Worm (Caenorhabditis elegans) whole organism, mixed stage, embryonic: ENCODE data around the gene ampd-1.

Experiments
- M03D4.4 ChIP-seq: sonication (generic microtip); optimal IDR thresholded peaks from 2 replicates; lab custom pipeline; 2017; ENCODE audit warnings: mild to moderate bottlenecking, missing genetic modification characterization, missing compliant biosample characterization
- bed-3 ChIP-seq: fragments of 200-800 bp; sonication (Bioruptor generic); optimal IDR thresholded peaks from 3 replicates; lab custom pipeline; 2018; ENCODE audit warnings: mild to moderate bottlenecking, missing genetic modification characterization, moderate library complexity, missing compliant biosample characterization
- blmp-1 ChIP-seq: fragments of 150-350 bp; optimal IDR thresholded peaks from 2 replicates; lab custom pipeline; 2014; ENCODE audit warnings: missing biosample characterization, missing genetic modification characterization
- ceh-39 ChIP-seq: fragments of 150-350 bp; optimal IDR thresholded peaks from 2 replicates; lab custom pipeline; 2014; ENCODE audit warnings: missing biosample characterization, missing genetic modification characterization
- ceh-43 ChIP-seq: fragments of 200-800 bp; sonication (Bioruptor generic); optimal IDR thresholded peaks from 2 replicates; lab custom pipeline; 2018; ENCODE audit warnings: mild to moderate bottlenecking, missing genetic modification characterization, moderate library complexity, missing compliant biosample characterization
- ceh-83 ChIP-seq: fragments of 200-800 bp; sonication (Bioruptor generic); optimal IDR thresholded peaks from 2 replicates; lab custom pipeline; 2018; ENCODE audit warnings: mild to moderate bottlenecking, missing genetic modification characterization, missing compliant biosample characterization
- ces-1 ChIP-seq: fragments of 150-350 bp; optimal IDR thresholded peaks from 2 replicates; lab custom pipeline; 2014; ENCODE audit warnings: missing biosample characterization, missing genetic modification reagents, missing genetic modification characterization
- cnd-1 ChIP-seq: fragments of 200-800 bp; sonication (Bioruptor generic); optimal IDR thresholded peaks from 2 replicates; lab custom pipeline; 2018; ENCODE audit warnings: mild to moderate bottlenecking, missing genetic modification characterization, missing compliant biosample characterization
- drap-1 ChIP-seq: fragments of 200-800 bp; sonication (Bioruptor generic); optimal IDR thresholded peaks from 3 replicates; lab custom pipeline; 2018; ENCODE audit warnings: mild to moderate bottlenecking, missing genetic modification characterization, missing compliant biosample characterization
- elt-1 ChIP-seq: sonication (generic microtip); optimal IDR thresholded peaks from 2 replicates; lab custom pipeline; 2017; ENCODE audit warnings: missing genetic modification characterization, mild to moderate bottlenecking, missing compliant biosample characterization, antibody characterized with exemption, moderate library complexity, borderline replicate concordance; ENCODE audit not compliant: insufficient read depth
- elt-3 ChIP-seq: fragments of 150-350 bp; optimal IDR thresholded peaks from 2 replicates; lab custom pipeline; 2014; ENCODE audit warnings: missing biosample characterization, missing genetic modification characterization
- flh-1 ChIP-seq: fragments of 200-800 bp; sonication (Bioruptor generic); optimal IDR thresholded peaks from 2 replicates; lab custom pipeline; 2018; ENCODE audit warnings: mild to moderate bottlenecking, missing genetic modification characterization, moderate library complexity, missing compliant biosample characterization
- ham-2 ChIP-seq: fragments of 200-800 bp; sonication (Bioruptor generic); optimal IDR thresholded peaks from 2 replicates; lab custom pipeline; 2018; ENCODE audit warnings: mild to moderate bottlenecking, missing genetic modification characterization, missing compliant biosample characterization
- hlh-1 ChIP-seq: fragments of 150-350 bp; optimal IDR thresholded peaks from 2 replicates; lab custom pipeline; 2014; ENCODE audit warnings: missing biosample characterization, missing genetic modification reagents, missing genetic modification characterization
- lin-13 ChIP-seq: fragments of 150-350 bp; optimal IDR thresholded peaks from 2 replicates; lab custom pipeline; 2014; ENCODE audit warnings: missing biosample characterization, missing genetic modification characterization
- lin-32 ChIP-seq: fragments of 200-800 bp; sonication (Bioruptor generic); optimal IDR thresholded peaks from 2 replicates; lab custom pipeline; 2018; ENCODE audit warnings: mild to moderate bottlenecking, missing genetic modification characterization, missing compliant biosample characterization
- lsy-2 ChIP-seq: fragments of 150-350 bp; optimal IDR thresholded peaks from 2 replicates; lab custom pipeline; 2014; ENCODE audit warnings: missing biosample characterization, missing genetic modification characterization
- mep-1 ChIP-seq: fragments of 150-350 bp; optimal IDR thresholded peaks from 2 replicates; lab custom pipeline; 2017; ENCODE audit warnings: missing biosample characterization, missing genetic modification reagents, missing genetic modification characterization, inconsistent platforms
- mls-2 ChIP-seq: sonication (generic microtip); optimal IDR thresholded peaks from 2 replicates; lab custom pipeline; 2016; ENCODE audit warnings: mild to moderate bottlenecking, missing genetic modification characterization, moderate library complexity, missing compliant biosample characterization
- nhr-12 ChIP-seq: fragments of 150-350 bp; optimal IDR thresholded peaks from 2 replicates; lab custom pipeline; 2014; ENCODE audit warnings: missing biosample characterization, missing genetic modification characterization
- nhr-2 ChIP-seq: fragments of 150-350 bp; optimal IDR thresholded peaks from 2 replicates; lab custom pipeline; 2014; ENCODE audit warnings: missing biosample characterization, missing genetic modification characterization
- nhr-28 ChIP-seq: fragments of 150-350 bp; optimal IDR thresholded peaks from 2 replicates; lab custom pipeline; 2014; ENCODE audit warnings: missing biosample characterization, missing genetic modification characterization
- nhr-76 ChIP-seq: sonication (generic microtip); optimal IDR thresholded peaks from 2 replicates; lab custom pipeline; 2017; ENCODE audit warnings: missing biosample characterization, missing genetic modification characterization
- pha-4 ChIP-seq: fragments of 150-350 bp; optimal IDR thresholded peaks from 2 replicates; lab custom pipeline; 2018; ENCODE audit warnings: missing biosample characterization, missing genetic modification reagents, missing genetic modification characterization
- sem-2 ChIP-seq: fragments of 200-800 bp; sonication (Bioruptor generic); optimal IDR thresholded peaks from 2 replicates; lab custom pipeline; 2018; ENCODE audit warnings: mild to moderate bottlenecking, missing genetic modification characterization, missing compliant biosample characterization
- snpc-4 ChIP-seq: fragments of 150-350 bp; optimal IDR thresholded peaks from 2 replicates; lab custom pipeline; 2014; ENCODE audit warnings: missing biosample characterization, missing genetic modification characterization
- sptf-1 ChIP-seq: sonication (generic microtip); optimal IDR thresholded peaks from 2 replicates; lab custom pipeline; 2017; ENCODE audit warnings: mild to moderate bottlenecking, missing genetic modification characterization, moderate library complexity, missing compliant biosample characterization
- tbx-8 ChIP-seq: fragments of 200-800 bp; sonication (Bioruptor generic); optimal IDR thresholded peaks from 2 replicates; lab custom pipeline; 2018; ENCODE audit warnings: mild to moderate bottlenecking, missing genetic modification characterization, moderate library complexity, missing compliant biosample characterization
- unc-120 ChIP-seq: sonication (generic microtip); optimal IDR thresholded peaks from 2 replicates; lab custom pipeline; 2017; ENCODE audit warnings: missing genetic modification characterization, missing compliant biosample characterization; ENCODE audit not compliant: poor library complexity, severe bottlenecking
- unc-39 ChIP-seq: fragments of 150-350 bp; optimal IDR thresholded peaks from 2 replicates; lab custom pipeline; 2014; ENCODE audit warnings: missing biosample characterization, missing genetic modification characterization
- zip-8 ChIP-seq: fragments of 150-350 bp; optimal IDR thresholded peaks from 2 replicates; lab custom pipeline; 2014; ENCODE audit warnings: missing biosample characterization, missing genetic modification characterization
- ztf-11 ChIP-seq: fragments of 150-350 bp; optimal IDR thresholded peaks from 2 replicates; lab custom pipeline; 2014; ENCODE audit warnings: missing biosample characterization, missing genetic modification characterization

ampd-1 gene

ce11 chrII:5229596-5229995 lies 26.5 kb downstream of the ampd-1 start, which contains the start of gene EGAP2.2:
TSS of gene EGAP2.2 (plus strand) at chrII:5229896.
- TF ChIP-seq blmp-1: no peak
- no peak for TF ChIP-seq sptf-1
- no peak for TF ChIP-seq mls-2
- TF ChIP-seq ham-2 (GFP tag; lab: Kevin White, UChicago): no peak
- no peak for TF ChIP-seq sem-2 (GFP tag; lab: Kevin White, UChicago)
- no peak for TF ChIP-seq unc-39 (tag; lab: Kevin White, UChicago)
- no peak for TF ChIP-seq zip-8 (tag; lab: Kevin White, UChicago)
- no peak for TF ChIP-seq flh-1
- no peak for TF ChIP-seq ceh-43 (GFP tag; lab: Kevin White, UChicago)
- TF ChIP-seq tbx-8: no peak
- TF ChIP-seq lin-13 (tag; lab: Kevin White, UChicago): no peak
- TF ChIP-seq lsy-2 (tag; lab: Kevin White, UChicago): no peak
- no peak for TF ChIP-seq cnd-1
- TF ChIP-seq ceh-83: no peak

- TF ChIP-seq bed-3 (GFP tag; lab: Kevin White, UChicago) (no peak), M03D4.4 (tag; lab: Kevin White, UChicago) (peak; percentile 30), lin-13 (tag; lab: Kevin White, UChicago) (no peak)
Measured at ce11 chrII:5231111-5231510, 28.0 kb downstream of the ampd-1 start, which contains the start of gene EGAP2.1. TSS of gene EGAP2.1 (plus strand) at chrII:5231411.

DNA sequence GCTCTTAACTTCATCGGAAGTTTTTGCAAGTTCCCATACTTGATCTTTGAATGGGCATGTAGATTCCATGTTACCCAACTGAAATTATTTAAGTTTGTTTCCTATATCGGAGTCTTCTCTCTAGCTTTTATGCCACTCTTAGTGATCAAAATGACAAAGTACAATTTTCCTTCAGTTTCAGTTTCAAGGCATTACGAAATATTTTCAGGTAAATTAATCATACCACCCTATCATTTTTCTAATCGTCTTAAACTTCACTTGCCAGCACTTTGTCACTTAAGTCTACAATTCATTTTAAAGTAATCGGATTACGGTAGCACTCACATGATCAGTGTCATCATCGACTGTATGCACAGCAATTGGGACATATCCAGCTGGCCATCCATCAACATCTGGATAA lies 31.6 kb downstream of the ampd-1 start:
- TF ChIP-seq tbx-8 (no peak), M03D4.4 (tag; lab: Kevin White, UChicago) (no peak), ces-1 (GFP tag; lab: Kevin White, UChicago) (no peak), nhr-2 (no peak), nhr-76 (tag; lab: Kevin White, UChicago) (no peak), ceh-39 (no peak), bed-3 (GFP tag; lab: Kevin White, UChicago) (no peak), ceh-83 (no peak), flh-1 (no peak)

DNA sequence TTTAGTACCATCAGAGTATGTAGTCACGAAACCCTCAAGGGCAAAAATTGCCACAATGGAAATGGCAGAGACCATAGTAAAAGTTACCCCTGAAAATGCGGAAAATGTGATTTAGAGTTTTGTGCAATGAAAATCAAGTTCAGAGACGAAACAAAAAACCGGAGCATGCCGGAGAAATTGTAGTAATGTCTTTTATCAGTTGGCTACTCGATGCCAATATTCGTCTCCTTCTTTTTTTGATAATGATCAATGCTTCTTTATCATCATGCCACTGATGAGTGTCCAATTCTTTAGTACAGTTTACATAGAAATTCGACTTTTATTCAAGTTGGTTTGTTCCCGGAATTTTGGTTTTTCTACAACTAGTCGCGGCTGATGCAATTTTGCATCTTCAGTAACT lies 32.6 kb downstream of the ampd-1 start, which contains the start of gene pho-1:
Gene pho-1, minus strand, starts transcription at position 89 of the 400 bp plus-strand sequence.
- TF ChIP-seq unc-39 (tag; lab: Kevin White, UChicago): no peak

- TF ChIP-seq pha-4 (tag; lab: Kevin White, UChicago): no peak
- peak; percentile 2 for TF ChIP-seq sem-2 (GFP tag; lab: Kevin White, UChicago)
- TF ChIP-seq tbx-8: no peak
- TF ChIP-seq unc-39 (tag; lab: Kevin White, UChicago): no peak
- no peak for TF ChIP-seq nhr-76 (tag; lab: Kevin White, UChicago)
- TF ChIP-seq, all 35 proteins: peak for 1
Measured at ce11 chrII:5237699-5238098, 34.6 kb downstream of the ampd-1 start.

DNA sequence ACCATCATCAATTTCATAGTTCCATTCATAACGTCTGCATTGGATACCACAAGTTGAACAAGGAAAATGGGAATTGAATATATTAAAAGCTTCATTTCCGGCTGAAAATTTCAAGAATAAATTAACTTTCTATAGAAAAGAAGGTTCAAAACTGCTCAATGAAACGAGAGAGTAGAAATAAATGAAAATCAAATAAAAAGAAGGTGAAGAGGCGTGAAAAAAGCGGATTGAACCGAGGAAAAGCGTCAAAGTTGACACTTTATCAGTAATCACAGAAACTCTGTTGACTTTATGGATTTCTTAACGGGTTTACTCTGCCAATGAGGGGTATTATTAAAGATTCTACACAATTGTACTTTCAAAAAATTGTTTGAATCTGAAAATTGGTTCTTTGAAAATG lies 35.2 kb downstream of the ampd-1 start, which contains the start of gene pho-4:
Gene pho-4, minus strand, starts transcription at position 101 of the 400 bp plus-strand sequence.
- TF ChIP-seq drap-1 (GFP tag; lab: Kevin White, UChicago): no peak
- no peak for TF ChIP-seq ceh-39
- TF ChIP-seq nhr-12 (tag; lab: Kevin White, UChicago): no peak
- TF ChIP-seq elt-3 (tag; lab: Kevin White, UChicago): no peak
- TF ChIP-seq elt-1 (tag; lab: Kevin White, UChicago): no peak
- TF ChIP-seq mls-2: no peak
- no peak for TF ChIP-seq snpc-4 (tag; lab: Kevin White, UChicago)
- TF ChIP-seq bed-3 (GFP tag; lab: Kevin White, UChicago): no peak
- TF ChIP-seq ceh-83: no peak
- no peak for TF ChIP-seq nhr-2
- no peak for TF ChIP-seq sem-2 (GFP tag; lab: Kevin White, UChicago)
- no peak for TF ChIP-seq flh-1

DNA sequence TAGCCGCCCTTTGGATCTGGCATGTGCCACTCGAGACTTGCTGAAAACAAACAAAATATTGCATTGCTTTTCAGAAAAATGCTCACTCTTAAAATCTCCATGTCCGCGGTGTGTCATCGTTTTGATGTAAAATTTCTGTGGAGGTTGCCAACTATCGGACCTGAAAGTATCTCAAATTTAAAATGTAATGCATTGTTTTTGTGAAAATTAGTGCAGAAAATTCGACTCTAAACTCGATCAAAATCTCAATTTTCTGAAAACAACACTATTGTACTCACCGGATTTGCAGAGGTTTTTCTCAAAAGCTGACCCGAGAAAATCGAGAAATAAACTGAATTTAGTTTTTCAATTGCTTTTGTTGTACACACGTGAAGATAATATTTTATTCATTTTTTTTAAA lies 38.4 kb downstream of the ampd-1 start, which contains the start of gene T16D1.1:
Gene T16D1.1, minus strand, starts transcription at position 101 of the 400 bp plus-strand sequence.
- TF ChIP-seq mep-1 (tag; lab: Kevin White, UChicago): no peak
- TF ChIP-seq sem-2 (GFP tag; lab: Kevin White, UChicago): no peak
- TF ChIP-seq M03D4.4 (tag; lab: Kevin White, UChicago): no peak
- TF ChIP-seq blmp-1: no peak
- no peak for TF ChIP-seq pha-4 (tag; lab: Kevin White, UChicago)
- no peak for TF ChIP-seq ztf-11 (tag; lab: Kevin White, UChicago)
- TF ChIP-seq ceh-83: no peak
- no peak for TF ChIP-seq zip-8 (tag; lab: Kevin White, UChicago)
- no peak for TF ChIP-seq hlh-1 (tag; lab: Kevin White, UChicago)
- TF ChIP-seq cnd-1: no peak
- no peak for TF ChIP-seq sptf-1
- TF ChIP-seq lsy-2 (tag; lab: Kevin White, UChicago): no peak
- TF ChIP-seq flh-1: no peak
- TF ChIP-seq unc-39 (tag; lab: Kevin White, UChicago): no peak
- no peak for TF ChIP-seq lin-32 (GFP tag; lab: Kevin White, UChicago)
- TF ChIP-seq unc-120 (tag; lab: Kevin White, UChicago): no peak
- no peak for TF ChIP-seq nhr-28 (tag; lab: Kevin White, UChicago)
- TF ChIP-seq nhr-2: no peak
